Fruit fly (Drosophila melanogaster) whole organism, embryonic: Measurements from ENCODE around the gene Rrp5.
A peak's percentile ranks its signal among the peaks of the same experiment; 100 is the strongest.

ENCODE experiments used
- CG10462 ChIP-seq: fragments of 200-800 bp; sonication (Bioruptor generic); optimal IDR thresholded peaks from 2 replicates; lab custom pipeline; 2016; ENCODE audit warnings: missing biosample characterization, missing genetic modification characterization
- CG11085 ChIP-seq: fragments of 200-800 bp; sonication (Bioruptor generic); IDR thresholded peaks from 2 replicates; pipeline ENCODE4 v1.3.6; 2022; ENCODE audit warnings: missing biosample characterization, missing genetic modification characterization
- CG12219 ChIP-seq: fragments of 200-800 bp; sonication (Bioruptor generic); optimal IDR thresholded peaks from 3 replicates; lab custom pipeline; 2018; ENCODE audit warnings: missing biosample characterization, mild to moderate bottlenecking, missing genetic modification characterization
- CG12744 ChIP-seq: fragments of 200-800 bp; sonication (Bioruptor generic); optimal IDR thresholded peaks from 2 replicates; lab custom pipeline; 2016; ENCODE audit warnings: missing biosample characterization, missing genetic modification characterization
- CG13424 ChIP-seq: fragments of 200-800 bp; sonication (Bioruptor generic); optimal IDR thresholded peaks from 2 replicates; lab custom pipeline; 2019; ENCODE audit warnings: missing biosample characterization, mild to moderate bottlenecking, missing genetic modification characterization, moderate library complexity
- CG13894 ChIP-seq: fragments of 200-800 bp; sonication (Bioruptor generic); optimal IDR thresholded peaks from 3 replicates; lab custom pipeline; 2018; ENCODE audit warnings: missing biosample characterization, mild to moderate bottlenecking, missing genetic modification characterization, moderate library complexity
- CG1529 ChIP-seq: fragments of 200-800 bp; sonication (Bioruptor generic); optimal IDR thresholded peaks from 3 replicates; lab custom pipeline; 2018; ENCODE audit warnings: missing biosample characterization, missing genetic modification characterization
- CG15696 ChIP-seq: fragments of 200-800 bp; sonication (Bioruptor generic); optimal IDR thresholded peaks from 2 replicates; lab custom pipeline; 2019; ENCODE audit warnings: missing biosample characterization, mild to moderate bottlenecking, missing genetic modification characterization, moderate library complexity
- CG18476 ChIP-seq: fragments of 200-800 bp; sonication (Bioruptor generic); optimal IDR thresholded peaks from 2 replicates; lab custom pipeline; 2016; ENCODE audit warnings: missing biosample characterization, mild to moderate bottlenecking, missing genetic modification characterization
- CG2202 ChIP-seq: fragments of 200-800 bp; sonication (Bioruptor generic); optimal IDR thresholded peaks from 2 replicates; lab custom pipeline; 2018; ENCODE audit warnings: missing biosample characterization, mild to moderate bottlenecking, missing genetic modification characterization
- CG42726 ChIP-seq: fragments of 200-800 bp; sonication (Bioruptor generic); IDR thresholded peaks from 2 replicates; pipeline ENCODE4 v1.3.6; 2022; ENCODE audit warnings: missing biosample characterization, missing genetic modification characterization; ENCODE audit not compliant: partially characterized antibody
- CG43689 ChIP-seq: fragments of 200-800 bp; sonication (Bioruptor generic); IDR thresholded peaks from 2 replicates; pipeline ENCODE4 v1.3.6; 2022; ENCODE audit warnings: missing biosample characterization, missing genetic modification characterization
- CG6654 ChIP-seq: fragments of 200-800 bp; sonication (Bioruptor generic); optimal IDR thresholded peaks from 2 replicates; lab custom pipeline; 2017; ENCODE audit warnings: missing biosample characterization, mild to moderate bottlenecking, missing genetic modification characterization
- CG6689 ChIP-seq: fragments of 200-800 bp; sonication (Bioruptor generic); IDR thresholded peaks from 2 replicates; pipeline ENCODE4 v1.3.6; 2022; ENCODE audit warnings: missing biosample characterization, missing genetic modification characterization
- CG7786 ChIP-seq: fragments of 200-800 bp; sonication (Bioruptor generic); optimal IDR thresholded peaks from 2 replicates; lab custom pipeline; 2016; ENCODE audit warnings: missing biosample characterization, missing genetic modification characterization
- CG7839 ChIP-seq: fragments of 200-800 bp; sonication (Bioruptor generic); optimal IDR thresholded peaks from 3 replicates; lab custom pipeline; 2018; ENCODE audit warnings: missing biosample characterization, mild to moderate bottlenecking, missing genetic modification characterization, moderate library complexity
- CG7928 ChIP-seq: fragments of 200-800 bp; sonication (Bioruptor generic); optimal IDR thresholded peaks from 2 replicates; lab custom pipeline; 2017; ENCODE audit warnings: missing biosample characterization, mild to moderate bottlenecking, missing genetic modification characterization
- CHES-1-like ChIP-seq: fragments of 200-800 bp; sonication (Bioruptor generic); optimal IDR thresholded peaks from 2 replicates; lab custom pipeline; 2016; ENCODE audit warnings: missing biosample characterization, missing genetic modification characterization
- CrebB ChIP-seq: fragments of 200-800 bp; sonication (Bioruptor generic); optimal IDR thresholded peaks from 3 replicates; lab custom pipeline; 2018; ENCODE audit warnings: missing biosample characterization, mild to moderate bottlenecking, missing genetic modification characterization
- Elba2 ChIP-seq: fragments of 200-800 bp; sonication (Bioruptor generic); optimal IDR thresholded peaks from 3 replicates; lab custom pipeline; 2016; ENCODE audit warnings: missing biosample characterization, missing genetic modification characterization
- Hand ChIP-seq: fragments of 200-800 bp; sonication (Bioruptor generic); optimal IDR thresholded peaks from 2 replicates; lab custom pipeline; 2017; ENCODE audit warnings: mild to moderate bottlenecking, missing biosample characterization, missing genetic modification reagents, missing genetic modification characterization
- Meics ChIP-seq: fragments of 200-800 bp; sonication (Bioruptor generic); optimal IDR thresholded peaks from 2 replicates; lab custom pipeline; 2017; ENCODE audit warnings: missing biosample characterization, mild to moderate bottlenecking, missing genetic modification characterization
- Mrtf ChIP-seq: fragments of 200-800 bp; sonication (Bioruptor generic); IDR thresholded peaks from 3 replicates; pipeline ENCODE4 v1.3.6; 2022; ENCODE audit warnings: missing biosample characterization, missing genetic modification characterization
- Oli ChIP-seq: fragments of 200-800 bp; sonication (Bioruptor generic); optimal IDR thresholded peaks from 2 replicates; lab custom pipeline; 2018; ENCODE audit warnings: missing biosample characterization, mild to moderate bottlenecking, missing genetic modification characterization, moderate library complexity
- Spps ChIP-seq: fragments of 200-800 bp; sonication (Bioruptor generic); optimal IDR thresholded peaks from 2 replicates; lab custom pipeline; 2018; ENCODE audit warnings: missing biosample characterization, mild to moderate bottlenecking, missing genetic modification characterization
- Ssrp ChIP-seq: fragments of 200-800 bp; sonication (Bioruptor generic); optimal IDR thresholded peaks from 2 replicates; lab custom pipeline; 2018; ENCODE audit warnings: missing biosample characterization, mild to moderate bottlenecking, missing genetic modification characterization, moderate library complexity
- ato ChIP-seq: fragments of 200-800 bp; sonication (Bioruptor generic); IDR thresholded peaks from 2 replicates; pipeline ENCODE4 v1.3.6; 2022; ENCODE audit warnings: missing biosample characterization, missing genetic modification characterization; ENCODE audit not compliant: partially characterized antibody
- bbx ChIP-seq: fragments of 200-800 bp; sonication (Bioruptor generic); IDR thresholded peaks from 2 replicates; pipeline ENCODE4 v1.3.6; 2022; ENCODE audit warnings: missing biosample characterization, missing genetic modification characterization; ENCODE audit not compliant: partially characterized antibody
- bowl ChIP-seq: fragments of 200-800 bp; sonication (Bioruptor generic); IDR thresholded peaks from 2 replicates; pipeline ENCODE4 v1.3.6; 2022; ENCODE audit warnings: missing biosample characterization, missing genetic modification characterization
- cas ChIP-seq: fragments of 200-800 bp; sonication (Bioruptor generic); IDR thresholded peaks from 2 replicates; pipeline ENCODE4 v1.3.6; 2022; ENCODE audit warnings: missing biosample characterization, missing genetic modification characterization
- crc ChIP-seq: fragments of 200-800 bp; sonication (Bioruptor generic); optimal IDR thresholded peaks from 2 replicates; lab custom pipeline; 2016; ENCODE audit warnings: missing biosample characterization, missing genetic modification characterization
- fd64A ChIP-seq: fragments of 200-800 bp; sonication (Bioruptor generic); optimal IDR thresholded peaks from 3 replicates; lab custom pipeline; 2018; ENCODE audit warnings: missing biosample characterization, mild to moderate bottlenecking, missing genetic modification characterization
- fu2 ChIP-seq: fragments of 200-800 bp; sonication (Bioruptor generic); optimal IDR thresholded peaks from 2 replicates; lab custom pipeline; 2016; ENCODE audit warnings: missing biosample characterization, missing genetic modification characterization
- gcm2 ChIP-seq: fragments of 200-800 bp; sonication (Bioruptor generic); optimal IDR thresholded peaks from 2 replicates; lab custom pipeline; 2016; ENCODE audit warnings: missing biosample characterization, missing genetic modification characterization
- kay ChIP-seq: fragments of 200-800 bp; sonication (Bioruptor generic); optimal IDR thresholded peaks from 2 replicates; lab custom pipeline; 2016; ENCODE audit warnings: missing biosample characterization, missing genetic modification characterization
- lola ChIP-seq, 3 experiments: fragments of >200 bp in 2 of 3; fragments of 200-800 bp in 1 of 3; sonication (Bioruptor generic) in 1 of 3; optimal IDR thresholded peaks; 2 replicates each; lab custom pipeline; 2017 to 2019; ENCODE audit warnings: missing biosample characterization in 3 of 3, missing genetic modification characterization in 3 of 3, mild to moderate bottlenecking in 1 of 3, moderate library complexity in 1 of 3
- odd ChIP-seq: fragments of 200-800 bp; sonication (Bioruptor generic); optimal IDR thresholded peaks from 2 replicates; lab custom pipeline; 2017; ENCODE audit warnings: missing biosample characterization, mild to moderate bottlenecking, missing genetic modification characterization
- phol ChIP-seq: fragments of 200-800 bp; sonication (Bioruptor generic); optimal IDR thresholded peaks from 3 replicates; lab custom pipeline; 2018; ENCODE audit warnings: missing biosample characterization, mild to moderate bottlenecking, missing genetic modification characterization, moderate library complexity
- pzg ChIP-seq: fragments of 200-800 bp; sonication (Bioruptor generic); optimal IDR thresholded peaks from 3 replicates; lab custom pipeline; 2018; ENCODE audit warnings: missing biosample characterization, mild to moderate bottlenecking, missing genetic modification characterization, moderate library complexity
- sim ChIP-seq: fragments of 200-800 bp; sonication (Bioruptor generic); IDR thresholded peaks from 2 replicates; pipeline ENCODE4 v1.3.6; 2022; ENCODE audit warnings: missing biosample characterization, missing genetic modification characterization
- sob ChIP-seq: fragments of 200-800 bp; sonication (Bioruptor generic); IDR thresholded peaks from 2 replicates; pipeline ENCODE4 v1.3.6; 2022; ENCODE audit warnings: missing biosample characterization, missing genetic modification characterization
- stwl ChIP-seq: fragments of 200-800 bp; sonication (Bioruptor generic); optimal IDR thresholded peaks from 3 replicates; lab custom pipeline; 2018; ENCODE audit warnings: missing biosample characterization, mild to moderate bottlenecking, missing genetic modification characterization, moderate library complexity
- tin ChIP-seq: fragments of 200-800 bp; sonication (Bioruptor generic); optimal IDR thresholded peaks from 3 replicates; lab custom pipeline; 2016; ENCODE audit warnings: missing biosample characterization, missing genetic modification characterization
- tio ChIP-seq: fragments of 200-800 bp; sonication (Bioruptor generic); optimal IDR thresholded peaks from 2 replicates; lab custom pipeline; 2017; ENCODE audit warnings: missing biosample characterization, missing genetic modification characterization, inconsistent platforms
- unpg ChIP-seq: fragments of 200-800 bp; sonication (Bioruptor generic); optimal IDR thresholded peaks from 3 replicates; lab custom pipeline; 2018; ENCODE audit warnings: missing biosample characterization, mild to moderate bottlenecking, missing genetic modification characterization, moderate library complexity
- wek ChIP-seq: fragments of 200-800 bp; sonication (Bioruptor generic); optimal IDR thresholded peaks from 3 replicates; lab custom pipeline; 2018; ENCODE audit warnings: missing biosample characterization, mild to moderate bottlenecking, missing genetic modification characterization, moderate library complexity
- wor ChIP-seq: fragments of 200-800 bp; sonication (Bioruptor generic); IDR thresholded peaks from 2 replicates; pipeline ENCODE4 v1.3.6; 2022; ENCODE audit warnings: missing biosample characterization, missing genetic modification characterization
- yki ChIP-seq: fragments of >200 bp; optimal IDR thresholded peaks from 3 replicates; lab custom pipeline; 2018

The Rrp5 gene

dm6 chr3R:24295556-24296465 lies 37.3 kb downstream of the Rrp5 start (continued):
- TF ChIP-seq CG12219 (GFP tag; lab: Kevin White, UChicago) (peak; percentile 79), bbx (GFP tag; lab: Robert Waterston, UW) (no peak), bowl (GFP tag; lab: Robert Waterston, UW) (peak; percentile 72; the same call in 1 of the 2 replicates), Meics (GFP tag; lab: Kevin White, UChicago) (peak; percentile 5), CG2202 (tag; lab: Kevin White, UChicago) (peak; percentile 52), Hand (GFP tag; lab: Kevin White, UChicago) (peak; percentile 34), gcm2 (no peak), CrebB (peak; percentile 65), CG6654 (GFP tag; lab: Kevin White, UChicago) (peak; percentile 28), unpg (GFP tag; lab: Kevin White, UChicago) (peak; percentile 87), lola (GFP tag; optimal IDR thresholded peaks at IDR 0.05; lab: Kevin White, UChicago) (peak in 1 of 3 experiments; percentile 78), CG6689 (GFP tag; lab: Robert Waterston, UW) (peak; percentile 80), Spps (tag; lab: Kevin White, UChicago) (peak; percentile 32), CG13424 (tag; lab: Kevin White, UChicago) (peak; percentile 83), wor (peak; percentile 44; the same call in 1 of the 2 replicates), odd (GFP tag; lab: Kevin White, UChicago) (peak; percentile 66), sim (no peak), Oli (tag; lab: Kevin White, UChicago) (peak; percentile 81), tio (GFP tag; lab: Kevin White, UChicago) (peak; percentile 76), CHES-1-like (peak; percentile 44), CG15696 (tag; lab: Kevin White, UChicago) (peak; percentile 88), CG12744 (GFP tag; lab: Kevin White, UChicago) (peak; percentile 76), CG7839 (tag; lab: Kevin White, UChicago) (peak; percentile 87), sob (GFP tag; lab: Robert Waterston, UW) (peak; percentile 80), fu2 (GFP tag; lab: Kevin White, UChicago) (peak; percentile 54), CG7928 (GFP tag; lab: Kevin White, UChicago) (no peak), CG1529 (GFP tag; lab: Kevin White, UChicago) (peak; percentile 40), cas (peak; percentile 65), wek (GFP tag; lab: Kevin White, UChicago) (peak; percentile 39), tin (GFP tag; lab: Kevin White, UChicago) (peak; percentile 81), CG42726 (GFP tag; lab: Robert Waterston, UW) (no peak), Mrtf (GFP tag; lab: Robert Waterston, UW) (peak; percentile 79), CG18476 (peak; percentile 65), pzg (no peak), stwl (tag; lab: Kevin White, UChicago) (peak; percentile 17), CG10462 (peak; percentile 63), CG43689 (GFP tag; lab: Robert Waterston, UW) (peak; percentile 46; the same call in 1 of the 2 replicates), kay (GFP tag; lab: Kevin White, UChicago) (peak; percentile 64), phol (tag; lab: Kevin White, UChicago) (peak; percentile 74), CG13894 (tag; lab: Kevin White, UChicago) (no peak), fd64A (GFP tag; lab: Kevin White, UChicago) (no peak), yki (lab: Kevin White, UChicago) (no peak), CG11085 (GFP tag; lab: Robert Waterston, UW) (peak; percentile 70), Elba2 (GFP tag; lab: Kevin White, UChicago) (no peak), ato (GFP tag; lab: Robert Waterston, UW) (no peak), crc (GFP tag; lab: Kevin White, UChicago) (peak; percentile 45), CG7786 (GFP tag; lab: Kevin White, UChicago) (peak; percentile 71), Ssrp (peak; percentile 71)
